Worm (Caenorhabditis elegans): ENCODE data around the gene dyf-7.
"Not testable (repeated sequence)": the region's sequence is repeated elsewhere in the genome, so short reads cannot be mapped to it uniquely, and the experiment has no call there.

Gene dyf-7

ce11 chrX:9743513-9743914 lies 45.1 kb downstream of the dyf-7 start (continued):
- TF ChIP-seq hlh-11 (tag; optimal IDR thresholded peaks at IDR 0.05) (peak; percentile 83), ces-1 (GFP tag; optimal IDR thresholded peaks at IDR 0.05) (peak; percentile 84), daf-8 (GFP tag; IDR thresholded peaks at IDR 0.05) (peak; percentile 97; the same call in 1 of the 2 replicates), set-16 (GFP tag; IDR thresholded peaks at IDR 0.05) (peak; percentile 70), php-3 (GFP tag; IDR thresholded peaks at IDR 0.05) (peak; percentile 95), nhr-102 (tag; optimal IDR thresholded peaks at IDR 0.05) (peak; percentile 92), D1046.2 (GFP tag; IDR thresholded peaks at IDR 0.05) (peak; percentile 96), ceh-32 (tag; optimal IDR thresholded peaks at IDR 0.05; ENCODE audit: poor library complexity) (peak; percentile 67), zip-11 (GFP tag; IDR thresholded peaks at IDR 0.05) (peak; percentile 89), nhr-48 (tag; optimal IDR thresholded peaks at IDR 0.05) (peak; percentile 86), zip-2 (tag; optimal IDR thresholded peaks at IDR 0.05) (peak; percentile 68), hif-1 (tag; optimal IDR thresholded peaks at IDR 0.05) (peak; percentile 72 to 80), gei-8 (GFP tag; optimal IDR thresholded peaks at IDR 0.05) (peak; percentile 91), F37D6.2 (tag; optimal IDR thresholded peaks at IDR 0.05) (peak; percentile 86), mxl-2 (GFP tag; conservative IDR thresholded peaks at IDR 0.05) (peak; percentile 87), dmd-9 (GFP tag; IDR thresholded peaks at IDR 0.05) (peak; percentile 93), mdl-1 (tag; optimal IDR thresholded peaks at IDR 0.05) (peak; percentile 51 to 72), madf-9 (GFP tag; conservative IDR thresholded peaks at IDR 0.05) (peak; percentile 93), saeg-2 (GFP tag; IDR thresholded peaks at IDR 0.05) (peak; percentile 93), unc-39 (tag; optimal IDR thresholded peaks at IDR 0.05) (peak; percentile 81), vab-7 (GFP tag; IDR thresholded peaks at IDR 0.05) (peak; percentile 98), unc-130 (GFP tag; optimal IDR thresholded peaks at IDR 0.05) (peak; percentile 88), jun-1 (tag; optimal IDR thresholded peaks at IDR 0.05) (peak; percentile 71), nhr-11 (tag; optimal IDR thresholded peaks at IDR 0.05) (peak; percentile 78), nhr-77 (tag; optimal IDR thresholded peaks at IDR 0.05) (peak; percentile 42), T26A8.4 (GFP tag; IDR thresholded peaks at IDR 0.05) (peak; percentile 96), tra-1 (GFP tag; IDR thresholded peaks at IDR 0.05) (peak; percentile 98), tag-97 (GFP tag; IDR thresholded peaks at IDR 0.05) (peak; percentile 84; the same call in 1 of the 2 replicates), lin-29 (GFP tag; IDR thresholded peaks at IDR 0.05) (peak; percentile 93), zfp-3 (GFP tag; conservative IDR thresholded peaks at IDR 0.05) (peak; percentile 94), Y105C5A.15 (GFP tag; IDR thresholded peaks at IDR 0.05) (peak; percentile 92), F26F4.8 (GFP tag; conservative IDR thresholded peaks at IDR 0.05) (peak; percentile 99), ceh-44 (GFP tag; IDR thresholded peaks at IDR 0.05) (peak; percentile 95), attf-4 (tag; optimal IDR thresholded peaks at IDR 0.05) (peak; percentile 51), lim-7 (GFP tag; IDR thresholded peaks at IDR 0.05) (peak; percentile 99), madf-5 (GFP tag; IDR thresholded peaks at IDR 0.05) (peak; percentile 86 to 96), mdt-29 (GFP tag; IDR thresholded peaks at IDR 0.05) (peak; percentile 93), Y48G9A.11 (GFP tag; IDR thresholded peaks at IDR 0.05) (peak; percentile 90), unc-62 (GFP tag; optimal IDR thresholded peaks at IDR 0.05 in 1 of 2) (peak in 1 of 2 experiments; percentile 96), lsy-2 (tag; optimal IDR thresholded peaks at IDR 0.05) (peak in 1 of 2 experiments; percentile 8), spr-1 (tag; optimal IDR thresholded peaks at IDR 0.05) (peak; percentile 94), daf-16 (GFP tag; optimal IDR thresholded peaks at IDR 0.05) (peak; percentile 78 to 95), daf-16 (tag; optimal IDR thresholded peaks at IDR 0.05) (peak; percentile 77), duxl-1 (tag; optimal IDR thresholded peaks at IDR 0.05; ENCODE audit: poor library complexity) (peak; percentile 91), mxl-3 (GFP tag; optimal IDR thresholded peaks at IDR 0.05) (peak; percentile 71), F10B5.3 (tag; optimal IDR thresholded peaks at IDR 0.05) (peak; percentile 89), ZK337.2 (GFP tag; IDR thresholded peaks at IDR 0.05) (peak; percentile 84), mes-2 (tag; optimal IDR thresholded peaks at IDR 0.05; ENCODE audit: poor library complexity, severe bottlenecking) (peak; percentile 87), fkh-10 (GFP tag; optimal IDR thresholded peaks at IDR 0.05) (peak; percentile 84), snpc-1.2 (GFP tag; IDR thresholded peaks at IDR 0.05) (peak; percentile 97)
- not testable (repeated sequence) for TF ChIP-seq unc-62 (tag; optimal IDR thresholded peaks at IDR 0.05)
